Worm (Caenorhabditis elegans) whole organism, young adult: ENCODE results near the gene rga-3.
A peak's percentile ranks its signal among the peaks of the same experiment; 100 is the strongest.

Experiments
- B0336.3 ChIP-seq: fragments of 200-800 bp; sonication (Bioruptor generic); IDR thresholded peaks from 2 replicates; pipeline ENCODE4 v1.3.6; 2022; ENCODE audit warnings: missing genetic modification characterization, missing compliant biosample characterization
- C06A6.2 ChIP-seq: fragments of 200-800 bp; sonication (Bioruptor generic); conservative IDR thresholded peaks from 2 replicates; pipeline ENCODE4 v1.3.6; 2022; ENCODE audit warnings: missing genetic modification characterization, missing compliant biosample characterization
- F22D6.2 ChIP-seq: sonication (generic microtip); optimal IDR thresholded peaks from 2 replicates; lab custom pipeline; 2016; ENCODE audit warnings: mild to moderate bottlenecking, missing genetic modification characterization, missing compliant biosample characterization
- F33H1.4 ChIP-seq: fragments of 200-800 bp; sonication (Bioruptor generic); IDR thresholded peaks from 2 replicates; pipeline ENCODE4 v1.3.6; 2022; ENCODE audit warnings: missing genetic modification reagents, missing genetic modification characterization, missing compliant biosample characterization
- F52B5.7 ChIP-seq: sonication (generic microtip); optimal IDR thresholded peaks from 2 replicates; lab custom pipeline; 2016; ENCODE audit warnings: mild to moderate bottlenecking, missing genetic modification characterization, missing compliant biosample characterization
- F57C9.4 ChIP-seq: sonication (generic microtip); optimal IDR thresholded peaks from 2 replicates; lab custom pipeline; 2017; ENCODE audit warnings: mild to moderate bottlenecking, missing genetic modification characterization, missing compliant biosample characterization
- Y95B8A.8 ChIP-seq: fragments of 200-800 bp; sonication (Bioruptor generic); IDR thresholded peaks from 2 replicates; pipeline ENCODE4 v1.3.6; 2022; ENCODE audit warnings: missing genetic modification reagents, missing genetic modification characterization, missing compliant biosample characterization
- aptf-3 ChIP-seq: fragments of 200-800 bp; sonication (Bioruptor generic); IDR thresholded peaks from 2 replicates; pipeline ENCODE4 v1.3.6; 2022; ENCODE audit warnings: missing genetic modification characterization, missing compliant biosample characterization
- athp-1 ChIP-seq: sonication (generic microtip); optimal IDR thresholded peaks from 2 replicates; lab custom pipeline; 2017; ENCODE audit warnings: mild to moderate bottlenecking, missing genetic modification characterization, missing compliant biosample characterization
- attf-6 ChIP-seq: fragments of 200-800 bp; sonication (Bioruptor generic); IDR thresholded peaks from 2 replicates; pipeline ENCODE4 v1.3.6; 2022; ENCODE audit warnings: missing genetic modification reagents, missing genetic modification characterization, missing compliant biosample characterization
- ccch-3 ChIP-seq: fragments of 200-800 bp; sonication (Bioruptor generic); optimal IDR thresholded peaks from 2 replicates; lab custom pipeline; 2018; ENCODE audit warnings: mild to moderate bottlenecking, missing genetic modification characterization, missing compliant biosample characterization
- ceh-40 ChIP-seq: fragments of 200-800 bp; sonication (Bioruptor generic); IDR thresholded peaks from 2 replicates; pipeline ENCODE4 v1.3.6; 2022; ENCODE audit warnings: missing genetic modification characterization, missing compliant biosample characterization
- ceh-58 ChIP-seq: fragments of 200-800 bp; sonication (Bioruptor generic); IDR thresholded peaks from 2 replicates; pipeline ENCODE4 v1.3.6; 2022; ENCODE audit warnings: missing genetic modification characterization, missing compliant biosample characterization
- dpff-1 ChIP-seq: sonication (generic microtip); optimal IDR thresholded peaks from 2 replicates; lab custom pipeline; 2017; ENCODE audit warnings: mild to moderate bottlenecking, missing genetic modification characterization, missing compliant biosample characterization
- efl-1 ChIP-seq: fragments of 150-350 bp; optimal IDR thresholded peaks from 2 replicates; lab custom pipeline; 2014; ENCODE audit warnings: missing biosample characterization, missing genetic modification reagents, missing genetic modification characterization
- him-1 ChIP-seq: sonication (generic microtip); optimal IDR thresholded peaks from 2 replicates; lab custom pipeline; 2016; ENCODE audit warnings: missing genotype, missing genetic modification reagents, missing genetic modification characterization, missing compliant biosample characterization
- hmg-1.2 ChIP-seq: fragments of 200-800 bp; sonication (Bioruptor generic); IDR thresholded peaks from 2 replicates; pipeline ENCODE4 v1.3.6; 2022; ENCODE audit warnings: missing genetic modification reagents, missing genetic modification characterization, missing compliant biosample characterization
- hrde-1 ChIP-seq: sonication (generic microtip); optimal IDR thresholded peaks from 2 replicates; lab custom pipeline; 2016; ENCODE audit warnings: missing genetic modification characterization, mild to moderate bottlenecking, missing compliant biosample characterization, moderate library complexity, missing genotype, missing genetic modification reagents, borderline replicate concordance
- lin-35 ChIP-seq, 3 experiments: fragments of 150-350 bp in 2 of 3; sonication (generic microtip) in 1 of 3; optimal IDR thresholded peaks; 2 replicates each; lab custom pipeline; 2014 to 2018; ENCODE audit warnings: missing biosample characterization in 3 of 3, missing genetic modification characterization in 3 of 3, missing genetic modification reagents in 3 of 3
- lin-54 ChIP-seq: fragments of 200-800 bp; sonication (Bioruptor generic); optimal IDR thresholded peaks from 2 replicates; lab custom pipeline; 2018; ENCODE audit warnings: mild to moderate bottlenecking, missing genetic modification characterization, missing compliant biosample characterization
- lsl-1 ChIP-seq: fragments of 200-800 bp; sonication (Bioruptor generic); optimal IDR thresholded peaks from 2 replicates; lab custom pipeline; 2018; ENCODE audit warnings: mild to moderate bottlenecking, missing genetic modification characterization, moderate library complexity, missing compliant biosample characterization
- madf-3 ChIP-seq: fragments of 200-800 bp; sonication (Bioruptor generic); IDR thresholded peaks from 2 replicates; pipeline ENCODE4 v1.3.6; 2022; ENCODE audit warnings: missing genetic modification reagents, missing genetic modification characterization, missing compliant biosample characterization
- madf-6 ChIP-seq: fragments of 200-800 bp; sonication (Bioruptor generic); IDR thresholded peaks from 2 replicates; pipeline ENCODE4 v1.3.6; 2022; ENCODE audit warnings: missing genetic modification reagents, missing genetic modification characterization, missing compliant biosample characterization
- mes-4 ChIP-seq: sonication (generic microtip); optimal IDR thresholded peaks from 2 replicates; lab custom pipeline; 2016; ENCODE audit warnings: missing genotype, missing genetic modification characterization, missing compliant biosample characterization
- nfya-1 ChIP-seq: sonication (generic microtip); optimal IDR thresholded peaks from 2 replicates; lab custom pipeline; 2017; ENCODE audit warnings: antibody characterized with exemption, missing compliant biosample characterization, missing genetic modification characterization, borderline replicate concordance; ENCODE audit not compliant: insufficient read depth
- nfya-2 ChIP-seq: fragments of 200-800 bp; sonication (Bioruptor generic); IDR thresholded peaks from 2 replicates; pipeline ENCODE4 v1.3.6; 2022; ENCODE audit warnings: missing genetic modification reagents, missing genetic modification characterization, missing compliant biosample characterization
- nhr-120 ChIP-seq: fragments of 200-800 bp; sonication (Bioruptor generic); IDR thresholded peaks from 2 replicates; pipeline ENCODE4 v1.3.6; 2022; ENCODE audit warnings: missing genetic modification characterization, missing compliant biosample characterization
- nhr-27 ChIP-seq: fragments of 200-800 bp; sonication (Bioruptor generic); optimal IDR thresholded peaks from 2 replicates; lab custom pipeline; 2018; ENCODE audit warnings: mild to moderate bottlenecking, missing genetic modification characterization, moderate library complexity, missing compliant biosample characterization
- nhr-90 ChIP-seq: sonication (generic microtip); optimal IDR thresholded peaks from 2 replicates; lab custom pipeline; 2016; ENCODE audit warnings: missing genotype, mild to moderate bottlenecking, missing genetic modification characterization, missing compliant biosample characterization
- pbrm-1 ChIP-seq: fragments of 200-800 bp; sonication (Bioruptor generic); IDR thresholded peaks from 2 replicates; pipeline ENCODE4 v1.3.6; 2022; ENCODE audit warnings: missing genetic modification reagents, missing genetic modification characterization, missing compliant biosample characterization
- rpc-1 ChIP-seq, 2 experiments: fragments of 150-350 bp in 1 of 2; sonication (generic microtip) in 1 of 2; optimal IDR thresholded peaks; 2 replicates each; lab custom pipeline; 2014 to 2018; ENCODE audit warnings: missing biosample characterization in 1 of 2, missing genetic modification characterization in 1 of 2, missing genetic modification reagents in 1 of 2, missing genotype in 1 of 2
- sdz-38 ChIP-seq: sonication (generic microtip); optimal IDR thresholded peaks from 2 replicates; lab custom pipeline; 2016; ENCODE audit warnings: missing genotype, missing genetic modification characterization, missing compliant biosample characterization
- sptf-2 ChIP-seq: fragments of 200-800 bp; sonication (Bioruptor generic); optimal IDR thresholded peaks from 2 replicates; lab custom pipeline; 2018; ENCODE audit warnings: mild to moderate bottlenecking, missing genetic modification characterization, missing compliant biosample characterization
- xnd-1 ChIP-seq: sonication (generic microtip); optimal IDR thresholded peaks from 2 replicates; lab custom pipeline; 2016; ENCODE audit warnings: missing genotype, missing genetic modification reagents, missing genetic modification characterization, missing compliant biosample characterization
- ztf-26 ChIP-seq: sonication (generic microtip); optimal IDR thresholded peaks from 2 replicates; lab custom pipeline; 2017; ENCODE audit warnings: missing genetic modification characterization, missing compliant biosample characterization
- ztf-28 ChIP-seq: fragments of 200-800 bp; sonication (Bioruptor generic); IDR thresholded peaks from 2 replicates; pipeline ENCODE4 v1.3.6; 2022; ENCODE audit warnings: missing genetic modification reagents, missing genetic modification characterization, missing compliant biosample characterization

rga-3 gene

DNA sequence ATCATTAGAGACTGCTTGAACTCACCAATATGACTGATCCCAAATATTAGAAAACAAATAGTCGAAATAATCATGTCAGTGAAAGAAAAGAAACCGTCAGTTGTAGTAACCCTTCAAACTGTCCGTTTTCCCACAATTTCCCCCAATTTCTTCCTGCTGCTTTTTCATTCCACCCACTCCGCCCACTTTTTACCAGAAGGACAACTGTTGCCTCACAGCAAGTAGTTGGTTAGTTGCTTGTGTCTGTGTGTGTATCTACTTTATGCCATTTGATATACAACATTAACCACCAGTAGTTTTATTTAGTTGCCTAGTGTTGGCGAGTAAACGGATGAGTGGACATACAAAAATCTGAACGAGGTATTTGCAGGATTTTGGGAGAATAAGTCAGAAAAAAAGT lies 1.2 kb upstream of the rga-3 start, which contains the start of gene K09H11.9:
Gene K09H11.9 (minus strand): TSS at position 101 of the 400 bp plus-strand sequence.
- TF ChIP-seq nhr-120 (GFP tag; lab: Robert Waterston, UW): no peak
- 0 out of 2 replicates have a peak, but pooled peaks have one; percentile 30 for TF ChIP-seq madf-3 (GFP tag; lab: Robert Waterston, UW)
- TF ChIP-seq, all 124 proteins: peak for 1

DNA sequence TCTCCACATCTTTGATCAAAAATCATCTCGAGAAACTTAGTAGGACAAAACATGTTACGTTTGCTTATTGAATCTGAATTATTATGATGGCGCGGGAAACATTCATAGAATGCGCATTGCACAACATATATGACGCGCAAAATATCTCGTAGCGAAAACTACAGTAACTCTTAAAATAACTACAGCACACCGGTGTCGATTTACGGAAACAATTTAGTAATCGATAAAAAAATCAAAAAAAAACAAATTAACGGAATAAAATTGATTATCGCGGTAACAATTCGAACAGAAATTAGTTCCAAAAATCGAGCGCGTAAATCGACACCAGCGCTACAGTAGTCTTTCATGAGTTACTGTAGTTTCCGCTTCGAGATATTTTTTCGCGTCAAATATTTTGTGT lies 4.4 kb downstream of the rga-3 start:
- TF ChIP-seq athp-1: no peak
- TF ChIP-seq madf-6 (GFP tag; lab: Robert Waterston, UW): peak; percentile 65; the same call in 1 of the 2 replicates
- TF ChIP-seq F57C9.4 (tag; lab: Kevin White, UChicago): no peak
- 0 out of 2 replicates have a peak, but pooled peaks have one; percentile 18 for TF ChIP-seq hmg-1.2
- peak; percentile 29; the same call in 1 of the 2 replicates for TF ChIP-seq B0336.3 (GFP tag; lab: Robert Waterston, UW)
- peak; percentile 37 for TF ChIP-seq hrde-1 (tag; lab: Kevin White, UChicago)
- 0 out of 2 replicates have a peak, but pooled peaks have one; percentile 19 for TF ChIP-seq attf-6 (GFP tag; lab: Robert Waterston, UW)
- no peak for TF ChIP-seq Y95B8A.8
- no peak for TF ChIP-seq mes-4 (tag; lab: Kevin White, UChicago)
- no peak for TF ChIP-seq sdz-38 (tag; lab: Kevin White, UChicago)
- TF ChIP-seq F22D6.2 (tag; lab: Kevin White, UChicago): no peak
- no peak for TF ChIP-seq lin-35 (GFP tag; optimal IDR thresholded peaks at IDR 0.05; lab: Kevin White, UChicago)
- no peak for TF ChIP-seq rpc-1 (optimal IDR thresholded peaks at IDR 0.05; lab: Kevin White, UChicago)
- TF ChIP-seq rpc-1 (tag; optimal IDR thresholded peaks at IDR 0.05; lab: Kevin White, UChicago): no peak
- no peak for TF ChIP-seq aptf-3 (GFP tag; lab: Robert Waterston, UW)
- no peak for TF ChIP-seq ztf-26 (tag; lab: Kevin White, UChicago)
- TF ChIP-seq nhr-27 (tag; lab: Kevin White, UChicago): no peak
- peak; percentile 34 for TF ChIP-seq xnd-1 (tag; lab: Kevin White, UChicago)
- peak; percentile 34 for TF ChIP-seq efl-1 (GFP tag; lab: Kevin White, UChicago)
- no peak for TF ChIP-seq sptf-2 (GFP tag; lab: Kevin White, UChicago)
- no peak for TF ChIP-seq nfya-1 (tag; lab: Kevin White, UChicago)
- TF ChIP-seq lsl-1 (GFP tag; lab: Kevin White, UChicago): peak; percentile 53
- TF ChIP-seq C06A6.2 (GFP tag; lab: Robert Waterston, UW): no peak
- TF ChIP-seq F52B5.7: no peak
- peak; percentile 54 for TF ChIP-seq him-1
- no peak for TF ChIP-seq dpff-1
- no peak for TF ChIP-seq ccch-3 (GFP tag; lab: Kevin White, UChicago)
- 0 out of 2 replicates have a peak, but pooled peaks have one; percentile 19 for TF ChIP-seq ceh-58 (GFP tag; lab: Robert Waterston, UW)
- no peak for TF ChIP-seq ceh-40 (GFP tag; lab: Robert Waterston, UW)
- TF ChIP-seq ztf-28: no peak
- TF ChIP-seq nhr-90: no peak
- TF ChIP-seq pbrm-1: 0 out of 2 replicates have a peak, but pooled peaks have one; percentile 18
- TF ChIP-seq F33H1.4 (GFP tag; lab: Robert Waterston, UW): peak; percentile 33; the same call in 1 of the 2 replicates

DNA sequence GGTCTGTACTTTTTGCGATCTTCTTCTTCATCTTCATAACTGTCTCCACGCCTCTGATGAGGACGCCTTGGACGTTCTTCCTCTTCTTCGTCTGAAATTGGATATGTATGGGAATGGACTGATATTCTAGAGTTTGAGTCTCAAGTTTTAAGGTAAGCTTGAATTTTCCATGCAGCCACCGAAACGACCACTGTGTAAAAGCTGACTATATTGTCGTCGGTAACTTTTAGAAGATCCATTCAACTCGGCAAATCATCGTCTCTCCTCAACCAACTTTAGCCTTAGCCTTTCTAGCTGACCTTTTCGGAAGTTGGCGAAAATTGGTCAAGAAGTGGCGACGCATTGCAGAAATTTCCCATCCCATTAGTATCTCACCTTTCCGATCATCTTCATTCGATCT lies 6.7 kb downstream of the rga-3 start:
- no peak for TF ChIP-seq nhr-27 (tag; lab: Kevin White, UChicago)
- no peak for TF ChIP-seq lin-54 (GFP tag; lab: Kevin White, UChicago)
- no peak for TF ChIP-seq ccch-3 (GFP tag; lab: Kevin White, UChicago)
- TF ChIP-seq nfya-2 (GFP tag; lab: Robert Waterston, UW): no peak
- TF ChIP-seq madf-6 (GFP tag; lab: Robert Waterston, UW): 0 out of 2 replicates have a peak, but pooled peaks have one; percentile 17
- no peak for TF ChIP-seq hmg-1.2
- TF ChIP-seq, all 124 proteins: peak for 1
